Worm (Caenorhabditis elegans): ENCODE measurements around the gene mua-3.

DNA sequence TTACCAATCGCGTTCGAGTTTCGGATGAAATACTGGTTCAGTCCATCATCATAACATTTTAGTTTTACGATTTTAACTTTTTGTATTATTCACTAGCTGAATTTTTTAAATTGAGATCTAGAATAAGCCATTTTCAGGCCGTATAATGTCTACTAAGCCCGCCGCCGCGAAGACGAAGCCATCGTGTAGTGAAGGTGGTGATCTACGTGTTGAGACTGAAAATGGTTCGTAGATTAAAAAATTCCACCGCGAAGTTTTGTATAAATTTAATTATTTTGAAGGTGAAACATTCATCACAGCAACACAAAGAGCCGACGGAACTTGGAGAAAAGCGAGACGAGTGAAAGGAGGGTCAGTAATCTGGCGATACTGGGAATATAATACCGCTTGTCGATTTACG lies 49.2 kb downstream of the mua-3 start, which contains the start of gene T20G5.9:
- TF ChIP-seq sptf-1 (tag; optimal IDR thresholded peaks at IDR 0.05) (no peak), flh-1 (GFP tag; optimal IDR thresholded peaks at IDR 0.05) (no peak), nhr-28 (tag; optimal IDR thresholded peaks at IDR 0.05) (no peak), zip-8 (tag; optimal IDR thresholded peaks at IDR 0.05) (no peak), unc-62 (GFP tag; optimal IDR thresholded peaks at IDR 0.05) (no peak), pha-4 (tag; optimal IDR thresholded peaks at IDR 0.05) (no peak), elt-1 (tag; optimal IDR thresholded peaks at IDR 0.05; ENCODE audit: borderline replicate concordance, insufficient read depth) (no peak), ztf-11 (tag; optimal IDR thresholded peaks at IDR 0.05) (no peak), ceh-39 (tag; optimal IDR thresholded peaks at IDR 0.05) (no peak), mep-1 (tag; optimal IDR thresholded peaks at IDR 0.05) (no peak)

Data from whole organism, mixed stage, embryonic.